Fruit fly (Drosophila melanogaster) whole organism, adult: ENCODE data around the gene CG34296.

Experiments used
- CG11617 ChIP-seq: fragments of 200-800 bp; sonication (Bioruptor generic); optimal IDR thresholded peaks from 2 replicates; lab custom pipeline; 2017; ENCODE audit warnings: mild to moderate bottlenecking, missing biosample characterization, missing genetic modification reagents, missing genetic modification characterization
- CG12768 ChIP-seq: fragments of 200-800 bp; sonication (Bioruptor generic); optimal IDR thresholded peaks from 2 replicates; lab custom pipeline; 2017; ENCODE audit warnings: missing biosample characterization, missing genetic modification characterization, mild to moderate bottlenecking, moderate library complexity, missing genetic modification reagents
- CG14711 ChIP-seq: fragments of 200-800 bp; sonication (Bioruptor generic); optimal IDR thresholded peaks from 2 replicates; lab custom pipeline; 2018; ENCODE audit warnings: missing biosample characterization, mild to moderate bottlenecking, missing genetic modification characterization, moderate library complexity
- CG1620 ChIP-seq: fragments of 200-800 bp; sonication (Bioruptor generic); optimal IDR thresholded peaks from 2 replicates; lab custom pipeline; 2016; ENCODE audit warnings: missing biosample characterization, missing genetic modification characterization
- CG33017 ChIP-seq: fragments of 200-800 bp; sonication (Bioruptor generic); optimal IDR thresholded peaks from 2 replicates; lab custom pipeline; 2018; ENCODE audit warnings: missing biosample characterization, mild to moderate bottlenecking, missing genetic modification characterization, moderate library complexity
- CG5204 ChIP-seq: fragments of 200-800 bp; sonication (Bioruptor generic); optimal IDR thresholded peaks from 2 replicates; lab custom pipeline; 2016; ENCODE audit warnings: missing biosample characterization, missing genetic modification characterization
- CG7045 ChIP-seq: fragments of 200-800 bp; sonication (Bioruptor generic); optimal IDR thresholded peaks from 2 replicates; lab custom pipeline; 2017; ENCODE audit warnings: missing biosample characterization, mild to moderate bottlenecking, missing genetic modification characterization
- CG7101 ChIP-seq: fragments of 200-800 bp; sonication (Bioruptor generic); optimal IDR thresholded peaks from 2 replicates; lab custom pipeline; 2018; ENCODE audit warnings: missing biosample characterization, mild to moderate bottlenecking, missing genetic modification characterization, moderate library complexity
- Clk ChIP-seq: fragments of 200-800 bp; sonication (Bioruptor generic); optimal IDR thresholded peaks from 2 replicates; lab custom pipeline; 2017; ENCODE audit warnings: missing biosample characterization, missing genetic modification characterization
- Crg-1 ChIP-seq: fragments of 200-800 bp; sonication (Bioruptor generic); optimal IDR thresholded peaks from 2 replicates; lab custom pipeline; 2016; ENCODE audit warnings: missing biosample characterization, missing genetic modification characterization
- Hr96 ChIP-seq: fragments of 200-800 bp; sonication (Bioruptor generic); optimal IDR thresholded peaks from 2 replicates; lab custom pipeline; 2016; ENCODE audit warnings: missing biosample characterization, missing genetic modification characterization
- Mnt ChIP-seq: fragments of 200-800 bp; sonication (Bioruptor generic); optimal IDR thresholded peaks from 2 replicates; lab custom pipeline; 2016; ENCODE audit warnings: missing biosample characterization, mild to moderate bottlenecking, missing genetic modification characterization
- bab1 ChIP-seq: fragments of 200-800 bp; sonication (Bioruptor generic); optimal IDR thresholded peaks from 3 replicates; lab custom pipeline; 2019; ENCODE audit warnings: missing biosample characterization, mild to moderate bottlenecking, missing genetic modification characterization, moderate library complexity
- cic ChIP-seq: fragments of 200-800 bp; sonication (Bioruptor generic); optimal IDR thresholded peaks from 2 replicates; lab custom pipeline; 2017; ENCODE audit warnings: missing biosample characterization, mild to moderate bottlenecking, missing genetic modification characterization, moderate library complexity
- cnc ChIP-seq, 2 experiments: fragments of >200 bp; optimal IDR thresholded peaks; 2 replicates each; lab custom pipeline; 2017
- kay ChIP-seq: fragments of 200-800 bp; sonication (Bioruptor generic); peaks from one replicate; lab custom pipeline; 2016; ENCODE audit warnings: missing biosample characterization, missing genetic modification characterization, borderline replicate concordance
- ovo ChIP-seq: fragments of 200-800 bp; sonication (Bioruptor generic); optimal IDR thresholded peaks from 2 replicates; lab custom pipeline; 2016; ENCODE audit warnings: missing biosample characterization, missing genetic modification characterization
- pad ChIP-seq: fragments of 200-800 bp; sonication (Bioruptor generic); optimal IDR thresholded peaks from 3 replicates; lab custom pipeline; 2017; ENCODE audit warnings: missing biosample characterization, missing genetic modification characterization, mild to moderate bottlenecking, moderate library complexity, missing genetic modification reagents
- tj ChIP-seq: fragments of 200-800 bp; sonication (Bioruptor generic); optimal IDR thresholded peaks from 3 replicates; lab custom pipeline; 2017; ENCODE audit warnings: missing biosample characterization, mild to moderate bottlenecking, missing genetic modification characterization, moderate library complexity
- toe ChIP-seq: fragments of 200-800 bp; sonication (Bioruptor generic); optimal IDR thresholded peaks from 2 replicates; lab custom pipeline; 2016; ENCODE audit warnings: missing biosample characterization, missing genetic modification characterization

CG34296 gene

dm6 chr3R:29760042-29760441, 37.7 kb downstream of the CG34296 start:
- TF ChIP-seq tj (GFP tag; lab: Kevin White, UChicago) = no peak
- TF ChIP-seq cnc (optimal IDR thresholded peaks at IDR 0.05; lab: Kevin White, UChicago) = no peak
- TF ChIP-seq kay (GFP tag; lab: Kevin White, UChicago) = no peak
- TF ChIP-seq bab1 (GFP tag; lab: Kevin White, UChicago) = no peak
- no peak for TF ChIP-seq cic (GFP tag; lab: Kevin White, UChicago)
- TF ChIP-seq CG14711 (tag; lab: Kevin White, UChicago) = no peak
- TF ChIP-seq ovo (GFP tag; lab: Kevin White, UChicago) = no peak
- TF ChIP-seq toe (GFP tag; lab: Kevin White, UChicago) = no peak
- no peak for TF ChIP-seq pad
- TF ChIP-seq CG33017 (tag; lab: Kevin White, UChicago) = no peak
- TF ChIP-seq Crg-1 = no peak
- TF ChIP-seq Mnt = no peak
- no peak for TF ChIP-seq CG7045
- TF ChIP-seq Clk (GFP tag; lab: Kevin White, UChicago) = no peak

dm6 chr3R:29761569-29761968, 39.2 kb downstream of the CG34296 start:
- TF ChIP-seq cic (GFP tag; lab: Kevin White, UChicago) (no peak), kay (GFP tag; lab: Kevin White, UChicago) (peak; percentile 90)

dm6 chr3R:29762297-29762696, 40.0 kb downstream of the CG34296 start:
- TF ChIP-seq Mnt (no peak), CG7045 (no peak), toe (GFP tag; lab: Kevin White, UChicago) (no peak), CG1620 (no peak), CG14711 (tag; lab: Kevin White, UChicago) (no peak)

dm6 chr3R:29763154-29763553, 40.8 kb downstream of the CG34296 start:
- no peak for TF ChIP-seq CG33017 (tag; lab: Kevin White, UChicago)
- TF ChIP-seq Hr96 (GFP tag; lab: Kevin White, UChicago) = no peak
- no peak for TF ChIP-seq CG7045
- TF ChIP-seq CG14711 (tag; lab: Kevin White, UChicago) = no peak
- TF ChIP-seq CG12768 (GFP tag; lab: Kevin White, UChicago) = no peak
- no peak for TF ChIP-seq CG1620
- TF ChIP-seq CG5204 (GFP tag; lab: Kevin White, UChicago) = no peak
- no peak for TF ChIP-seq Mnt
- TF ChIP-seq tj (GFP tag; lab: Kevin White, UChicago) = no peak

dm6 chr3R:29763804-29764203, 41.5 kb downstream of the CG34296 start:
- no peak for TF ChIP-seq pad
- TF ChIP-seq CG33017 (tag; lab: Kevin White, UChicago) = no peak
- TF ChIP-seq Crg-1 = no peak
- TF ChIP-seq cnc (optimal IDR thresholded peaks at IDR 0.05; lab: Kevin White, UChicago) = no peak
- TF ChIP-seq Clk (GFP tag; lab: Kevin White, UChicago) = no peak
- no peak for TF ChIP-seq CG14711 (tag; lab: Kevin White, UChicago)
- TF ChIP-seq kay (GFP tag; lab: Kevin White, UChicago) = no peak
- TF ChIP-seq cic (GFP tag; lab: Kevin White, UChicago) = no peak
- no peak for TF ChIP-seq Hr96 (GFP tag; lab: Kevin White, UChicago)
- TF ChIP-seq ovo (GFP tag; lab: Kevin White, UChicago) = no peak
- no peak for TF ChIP-seq CG1620
- no peak for TF ChIP-seq CG12768 (GFP tag; lab: Kevin White, UChicago)
- no peak for TF ChIP-seq tj (GFP tag; lab: Kevin White, UChicago)
- no peak for TF ChIP-seq Mnt
- no peak for TF ChIP-seq CG7101 (tag; lab: Kevin White, UChicago)
- TF ChIP-seq CG7045 = no peak
- TF ChIP-seq CG11617 (GFP tag; lab: Kevin White, UChicago) = no peak
- TF ChIP-seq CG5204 (GFP tag; lab: Kevin White, UChicago) = no peak
- no peak for TF ChIP-seq toe (GFP tag; lab: Kevin White, UChicago)

dm6 chr3R:29764249-29765042, 42.1 kb downstream of the CG34296 start:
- TF ChIP-seq CG11617 (GFP tag; lab: Kevin White, UChicago) (no peak), ovo (GFP tag; lab: Kevin White, UChicago) (no peak), Hr96 (GFP tag; lab: Kevin White, UChicago) (no peak), Clk (GFP tag; lab: Kevin White, UChicago) (no peak), kay (GFP tag; lab: Kevin White, UChicago) (peak; percentile 59), CG7045 (no peak), CG12768 (GFP tag; lab: Kevin White, UChicago) (peak; percentile 31), tj (GFP tag; lab: Kevin White, UChicago) (peak; percentile 76), cic (GFP tag; lab: Kevin White, UChicago) (no peak), CG7101 (tag; lab: Kevin White, UChicago) (no peak), CG5204 (GFP tag; lab: Kevin White, UChicago) (no peak), cnc (optimal IDR thresholded peaks at IDR 0.05; lab: Kevin White, UChicago) (no peak), pad (no peak), toe (GFP tag; lab: Kevin White, UChicago) (no peak), CG14711 (tag; lab: Kevin White, UChicago) (no peak), Crg-1 (no peak)
